Worm (Caenorhabditis elegans) whole organism, L3 larva: ENCODE results near the gene nono-1.

ENCODE experiments used
- aly-2 ChIP-seq: fragments of 150-350 bp; optimal IDR thresholded peaks from 2 replicates; lab custom pipeline; 2014; ENCODE audit warnings: missing biosample characterization, missing genetic modification characterization
- nhr-76 ChIP-seq: fragments of 150-350 bp; sonication (generic microtip); optimal IDR thresholded peaks from 5 replicates; lab custom pipeline; 2014; ENCODE audit warnings: missing biosample characterization, missing genetic modification characterization
- ztf-4 ChIP-seq: fragments of 150-350 bp; optimal IDR thresholded peaks from 2 replicates; lab custom pipeline; 2014; ENCODE audit warnings: missing biosample characterization, missing genetic modification characterization

- TF ChIP-seq ztf-4 (tag; lab: Kevin White, UChicago) (no peak), nhr-76 (no peak), aly-2 (tag; lab: Kevin White, UChicago) (no peak)
These were observed 1.0 kb upstream of the nono-1 start for ce11 chrIII:5959049-5959448.
